Fruit fly (Drosophila melanogaster) whole organism, pupa: Measurements from ENCODE around the gene CapaR.

Experiments
- CG10348 ChIP-seq: fragments of 200-800 bp; sonication (Bioruptor generic); IDR thresholded peaks from 2 replicates; pipeline ENCODE4 v1.3.6; 2022; ENCODE audit warnings: missing biosample characterization, missing genetic modification characterization
- CG12605 ChIP-seq: fragments of 200-800 bp; sonication (Bioruptor generic); IDR thresholded peaks from 2 replicates; pipeline ENCODE4 v1.3.6; 2022; ENCODE audit warnings: missing biosample characterization, missing genetic modification characterization
- CG13204 ChIP-seq: fragments of 200-800 bp; sonication (Bioruptor generic); optimal IDR thresholded peaks from 2 replicates; lab custom pipeline; 2018; ENCODE audit warnings: missing biosample characterization, mild to moderate bottlenecking, missing genetic modification characterization, moderate library complexity
- CG14655 ChIP-seq: fragments of 200-800 bp; sonication (Bioruptor generic); optimal IDR thresholded peaks from 3 replicates; lab custom pipeline; 2017; ENCODE audit warnings: mild to moderate bottlenecking, missing biosample characterization, missing genetic modification reagents, missing genetic modification characterization
- CG15710 ChIP-seq: fragments of 200-800 bp; sonication (Bioruptor generic); optimal IDR thresholded peaks from 2 replicates; lab custom pipeline; 2018; ENCODE audit warnings: missing biosample characterization, mild to moderate bottlenecking, missing genetic modification characterization, moderate library complexity
- CG17806 ChIP-seq: fragments of 200-800 bp; sonication (Bioruptor generic); optimal IDR thresholded peaks from 2 replicates; lab custom pipeline; 2018; ENCODE audit warnings: missing biosample characterization, mild to moderate bottlenecking, missing genetic modification characterization, moderate library complexity
- CG32121 ChIP-seq: fragments of 200-800 bp; sonication (Bioruptor generic); IDR thresholded peaks from 2 replicates; pipeline ENCODE4 v1.3.6; 2022; ENCODE audit warnings: missing biosample characterization, missing genetic modification characterization
- CG34367 ChIP-seq: fragments of 200-800 bp; sonication (Bioruptor generic); optimal IDR thresholded peaks from 2 replicates; lab custom pipeline; 2018; ENCODE audit warnings: missing biosample characterization, mild to moderate bottlenecking, missing genetic modification characterization
- CG4496 ChIP-seq: fragments of 200-800 bp; sonication (Bioruptor generic); IDR thresholded peaks from 3 replicates; pipeline ENCODE4 v1.3.6; 2022; ENCODE audit warnings: missing biosample characterization, missing genetic modification characterization
- CG8159 ChIP-seq: fragments of 200-800 bp; sonication (Bioruptor generic); optimal IDR thresholded peaks from 3 replicates; lab custom pipeline; 2018; ENCODE audit warnings: missing biosample characterization, mild to moderate bottlenecking, missing genetic modification characterization, moderate library complexity
- CG8301 ChIP-seq: fragments of 200-800 bp; sonication (Bioruptor generic); optimal IDR thresholded peaks from 2 replicates; lab custom pipeline; 2018; ENCODE audit warnings: missing biosample characterization, mild to moderate bottlenecking, missing genetic modification characterization
- CG9948 ChIP-seq: fragments of 200-800 bp; sonication (Bioruptor generic); optimal IDR thresholded peaks from 2 replicates; lab custom pipeline; 2018; ENCODE audit warnings: missing biosample characterization, mild to moderate bottlenecking, missing genetic modification characterization, moderate library complexity
- D1 ChIP-seq: fragments of 200-800 bp; sonication (Bioruptor generic); optimal IDR thresholded peaks from 2 replicates; lab custom pipeline; 2018; ENCODE audit warnings: missing biosample characterization, mild to moderate bottlenecking, missing genetic modification characterization, moderate library complexity
- EcR ChIP-seq: fragments of 200-800 bp; sonication (Bioruptor generic); optimal IDR thresholded peaks from 3 replicates; lab custom pipeline; 2019; ENCODE audit warnings: missing biosample characterization, missing genetic modification characterization, mild to moderate bottlenecking, moderate library complexity, missing genetic modification reagents
- Ets98B ChIP-seq: fragments of 200-800 bp; sonication (Bioruptor generic); IDR thresholded peaks from 2 replicates; pipeline ENCODE4 v1.3.6; 2022; ENCODE audit warnings: missing biosample characterization, missing genetic modification characterization
- Pif1A ChIP-seq: fragments of 200-800 bp; sonication (Bioruptor generic); optimal IDR thresholded peaks from 3 replicates; lab custom pipeline; 2016; ENCODE audit warnings: missing biosample characterization, missing genetic modification characterization
- Pif1B ChIP-seq: fragments of 200-800 bp; sonication (Bioruptor generic); optimal IDR thresholded peaks from 3 replicates; lab custom pipeline; 2016; ENCODE audit warnings: missing biosample characterization, missing genetic modification characterization
- Snoo ChIP-seq: fragments of 200-800 bp; sonication (Bioruptor generic); optimal IDR thresholded peaks from 3 replicates; lab custom pipeline; 2017; ENCODE audit warnings: missing biosample characterization, mild to moderate bottlenecking, missing genetic modification characterization, inconsistent platforms
- fd96Ca ChIP-seq: fragments of 200-800 bp; sonication (Bioruptor generic); IDR thresholded peaks from 3 replicates; pipeline ENCODE4 v1.3.6; 2022; ENCODE audit warnings: missing biosample characterization, missing genetic modification characterization
- gl ChIP-seq: fragments of 200-800 bp; sonication (Bioruptor generic); optimal IDR thresholded peaks from 2 replicates; lab custom pipeline; 2018; ENCODE audit warnings: missing biosample characterization, mild to moderate bottlenecking, missing genetic modification characterization
- rn ChIP-seq: fragments of 200-800 bp; sonication (Bioruptor generic); IDR thresholded peaks from 2 replicates; pipeline ENCODE4 v1.3.6; 2022; ENCODE audit warnings: missing biosample characterization, missing genetic modification characterization

CapaR gene

DNA sequence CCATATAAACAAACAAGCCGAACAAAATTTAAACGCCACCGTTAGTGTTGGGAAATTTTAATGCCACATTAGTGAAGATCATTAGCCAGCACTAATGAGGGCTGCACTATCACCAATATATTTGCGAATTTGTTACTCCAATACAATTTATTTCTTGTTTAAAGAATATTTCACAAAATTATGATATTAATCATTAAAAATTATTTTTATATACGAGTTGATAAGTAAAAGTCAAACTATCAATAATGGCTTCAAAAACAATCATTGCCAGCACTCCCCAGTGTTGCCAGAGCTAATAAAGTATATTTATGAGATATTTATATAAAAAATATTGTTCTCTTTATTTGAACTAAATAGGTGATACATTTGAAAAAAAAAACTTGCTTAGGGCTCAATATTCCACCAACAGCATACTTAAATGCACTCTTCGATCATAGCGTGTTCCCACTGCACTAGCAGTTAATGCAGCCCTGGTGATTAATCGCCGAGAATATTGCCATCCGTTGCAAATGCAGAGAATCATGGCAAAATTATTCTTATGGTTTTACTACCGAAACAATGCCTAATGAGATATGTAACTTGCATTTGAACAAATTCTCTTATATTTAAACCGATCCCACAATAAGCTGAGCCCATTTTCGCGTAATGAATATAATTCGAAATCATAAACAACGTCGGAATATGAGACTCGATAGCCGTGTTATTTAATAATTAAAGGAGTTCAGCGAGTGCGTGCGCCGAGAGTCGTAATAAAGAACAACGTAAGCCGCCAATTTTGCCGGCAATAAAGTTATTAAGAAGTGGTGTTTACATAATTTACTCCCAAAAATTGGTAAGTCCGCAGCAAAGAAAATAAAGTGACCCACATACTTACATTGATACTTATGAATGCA lies 45.9 kb downstream of the CapaR start, which contains the start of the genes SAK and Cdk12:
SAK (minus strand) TSS at position 65 of the 893 bp plus-strand sequence.
Cdk12 (plus strand) TSS at position 484 of the 893 bp plus-strand sequence.
- peak; percentile 87 for TF ChIP-seq CG14655 (GFP tag; lab: Kevin White, UChicago)
- peak; percentile 77 for TF ChIP-seq Snoo (tag; lab: Kevin White, UChicago)
- no peak for TF ChIP-seq EcR (GFP tag; lab: Kevin White, UChicago)
- no peak; the same call in 1 of the 2 replicates for TF ChIP-seq rn (GFP tag; lab: Robert Waterston, UW)
- peak; percentile 84 for TF ChIP-seq CG8159 (tag; lab: Kevin White, UChicago)
- peak; percentile 70 for TF ChIP-seq CG34367 (tag; lab: Kevin White, UChicago)
- peak; percentile 55; the same call in 1 of the 2 replicates for TF ChIP-seq CG10348 (GFP tag; lab: Robert Waterston, UW)
- TF ChIP-seq fd96Ca (GFP tag; lab: Robert Waterston, UW) = peak; percentile 69; the same call in 2 of the 3 replicates
- TF ChIP-seq CG9948 (tag; lab: Kevin White, UChicago) = peak; percentile 74
- peak; percentile 79 for TF ChIP-seq CG15710 (tag; lab: Kevin White, UChicago)
- TF ChIP-seq Pif1B = peak; percentile 80
- no peak for TF ChIP-seq gl
- TF ChIP-seq CG32121 (GFP tag; lab: Robert Waterston, UW) = peak; percentile 77
- peak; percentile 72 for TF ChIP-seq Ets98B (GFP tag; lab: Robert Waterston, UW)
- TF ChIP-seq CG12605 (GFP tag; lab: Robert Waterston, UW) = 0 out of 2 replicates have a peak, but pooled peaks have one; percentile 42
- TF ChIP-seq CG4496 (GFP tag; lab: Robert Waterston, UW) = peak; percentile 84
- TF ChIP-seq D1 (tag; lab: Kevin White, UChicago) = no peak
- TF ChIP-seq Pif1A (GFP tag; lab: Kevin White, UChicago) = peak; percentile 67
- TF ChIP-seq CG8301 (tag; lab: Kevin White, UChicago) = peak; percentile 56
- TF ChIP-seq CG13204 (GFP tag; lab: Kevin White, UChicago) = no peak
- peak; percentile 72 for TF ChIP-seq CG17806

- TF ChIP-seq Pif1A (GFP tag; lab: Kevin White, UChicago) (peak; percentile 74), CG9948 (tag; lab: Kevin White, UChicago) (peak; percentile 39), Snoo (tag; lab: Kevin White, UChicago) (peak; percentile 44), CG10348 (GFP tag; lab: Robert Waterston, UW) (no peak), CG34367 (tag; lab: Kevin White, UChicago) (peak; percentile 25), CG4496 (GFP tag; lab: Robert Waterston, UW) (peak; percentile 71), CG8301 (tag; lab: Kevin White, UChicago) (peak; percentile 72), D1 (tag; lab: Kevin White, UChicago) (no peak), CG15710 (tag; lab: Kevin White, UChicago) (peak; percentile 31), CG17806 (peak; percentile 45), CG14655 (GFP tag; lab: Kevin White, UChicago) (peak; percentile 73), EcR (GFP tag; lab: Kevin White, UChicago) (no peak), CG8159 (tag; lab: Kevin White, UChicago) (peak; percentile 55), CG12605 (GFP tag; lab: Robert Waterston, UW) (0 out of 2 replicates have a peak, but pooled peaks have one; percentile 21), Pif1B (peak; percentile 37), CG32121 (GFP tag; lab: Robert Waterston, UW) (peak; percentile 46; the same call in 1 of the 2 replicates), Ets98B (GFP tag; lab: Robert Waterston, UW) (0 out of 2 replicates have a peak, but pooled peaks have one; percentile 25), rn (GFP tag; lab: Robert Waterston, UW) (no peak), fd96Ca (GFP tag; lab: Robert Waterston, UW) (no peak), CG13204 (GFP tag; lab: Kevin White, UChicago) (no peak), gl (no peak)
Measured at dm6 chr3L:21509488-21510122, 52.4 kb downstream of the CapaR start.
